Fruit fly (Drosophila melanogaster): ENCODE data around the gene CG2772.

CG2772 gene

dm6 chr2L:3437068-3437467 lies 8.7 kb upstream of the CG2772 start (continued):
- TF ChIP-seq Blimp-1 (GFP tag; optimal IDR thresholded peaks at IDR 0.05), result peak; percentile 66
- TF ChIP-seq CG16779 (tag; optimal IDR thresholded peaks at IDR 0.05), result peak; percentile 34
- TF ChIP-seq Sox14 (GFP tag; optimal IDR thresholded peaks at IDR 0.05), result peak; percentile 93
- peak; percentile 79 for TF ChIP-seq CG3919 (GFP tag; optimal IDR thresholded peaks at IDR 0.05)
- no peak for TF ChIP-seq Sox15 (GFP tag; optimal IDR thresholded peaks at IDR 0.05)
- peak; percentile 78 for TF ChIP-seq fd59A (GFP tag; optimal IDR thresholded peaks at IDR 0.05)
- peak; percentile 83 for TF ChIP-seq CG10631 (GFP tag; optimal IDR thresholded peaks at IDR 0.05)
- TF ChIP-seq acj6 (GFP tag; optimal IDR thresholded peaks at IDR 0.05), result peak; percentile 76
- TF ChIP-seq lz (GFP tag; optimal IDR thresholded peaks at IDR 0.05), result peak; percentile 84
- TF ChIP-seq cyc (GFP tag; optimal IDR thresholded peaks at IDR 0.05), result peak; percentile 75
- TF ChIP-seq CG34406 (GFP tag; optimal IDR thresholded peaks at IDR 0.05), result peak; percentile 70
- TF ChIP-seq CG8119 (GFP tag; IDR thresholded peaks at IDR 0.05), result peak; percentile 93

dm6 chr2L:3438078-3438477 lies 7.7 kb upstream of the CG2772 start:
- TF ChIP-seq Eip75B (GFP tag; optimal IDR thresholded peaks at IDR 0.05), result no peak
- no peak for TF ChIP-seq CG8632 (GFP tag; optimal IDR thresholded peaks at IDR 0.05)
- no peak for TF ChIP-seq CG6792 (GFP tag; optimal IDR thresholded peaks at IDR 0.05)
- TF ChIP-seq CG1621 (tag; optimal IDR thresholded peaks at IDR 0.05), result no peak
- no peak for TF ChIP-seq achi (GFP tag; optimal IDR thresholded peaks at IDR 0.05)

dm6 chr2L:3439502-3439901 lies 6.3 kb upstream of the CG2772 start:
- no peak for TF ChIP-seq lz (GFP tag; optimal IDR thresholded peaks at IDR 0.05)
- peak; percentile 19 for TF ChIP-seq CG32006 (GFP tag; optimal IDR thresholded peaks at IDR 0.05)
- TF ChIP-seq spab (GFP tag; optimal IDR thresholded peaks at IDR 0.05), result no peak
- TF ChIP-seq Smox (GFP tag; optimal IDR thresholded peaks at IDR 0.05), result no peak
- TF ChIP-seq svp (GFP tag), result peak; percentile 28
- peak; percentile 13 for TF ChIP-seq Eip78C (GFP tag)
- peak; percentile 28; the same call in 1 of the 2 replicates for TF ChIP-seq CG15336 (GFP tag; IDR thresholded peaks at IDR 0.05)

- TF ChIP-seq Lpt (GFP tag; optimal IDR thresholded peaks at IDR 0.05) (peak; percentile 27), CG6792 (GFP tag; optimal IDR thresholded peaks at IDR 0.05) (peak; percentile 65), CG6854 (GFP tag; optimal IDR thresholded peaks at IDR 0.05) (no peak), Hr4 (GFP tag; optimal IDR thresholded peaks at IDR 0.05) (peak; percentile 86), Sox102F (GFP tag; optimal IDR thresholded peaks at IDR 0.05) (peak; percentile 57), cyc (GFP tag; optimal IDR thresholded peaks at IDR 0.05) (no peak), Ets96B (tag; optimal IDR thresholded peaks at IDR 0.05) (peak; percentile 11), Eip93F (GFP tag; optimal IDR thresholded peaks at IDR 0.05) (no peak), CG31627 (GFP tag; optimal IDR thresholded peaks at IDR 0.05) (peak; percentile 41), CG6276 (GFP tag; optimal IDR thresholded peaks at IDR 0.05) (peak; percentile 84), salr (GFP tag; optimal IDR thresholded peaks at IDR 0.05) (peak in 1 of 2 experiments; percentile 49), lz (GFP tag; optimal IDR thresholded peaks at IDR 0.05) (peak; percentile 10), CG3032 (tag; optimal IDR thresholded peaks at IDR 0.05) (peak; percentile 53), CG1621 (tag; optimal IDR thresholded peaks at IDR 0.05) (peak; percentile 7), CG10669 (GFP tag; optimal IDR thresholded peaks at IDR 0.05) (peak; percentile 49), svp (GFP tag) (peak; percentile 45), CG32006 (GFP tag; optimal IDR thresholded peaks at IDR 0.05) (peak; percentile 70), vri (GFP tag; optimal IDR thresholded peaks at IDR 0.05) (peak; percentile 23), CG34406 (GFP tag; optimal IDR thresholded peaks at IDR 0.05) (no peak), fd85E (GFP tag; optimal IDR thresholded peaks at IDR 0.05) (no peak), Sox14 (GFP tag; optimal IDR thresholded peaks at IDR 0.05) (peak; percentile 74), CG11902 (GFP tag; optimal IDR thresholded peaks at IDR 0.05) (no peak), CG15336 (GFP tag; IDR thresholded peaks at IDR 0.05) (peak; percentile 83), CG8119 (GFP tag; IDR thresholded peaks at IDR 0.05) (peak; percentile 90), CG8319 (GFP tag; optimal IDR thresholded peaks at IDR 0.05) (peak; percentile 58), Smox (GFP tag; optimal IDR thresholded peaks at IDR 0.05) (no peak), Ets21C (GFP tag; optimal IDR thresholded peaks at IDR 0.05) (peak; percentile 30), fd59A (GFP tag; optimal IDR thresholded peaks at IDR 0.05) (peak; percentile 53), fkh (GFP tag; optimal IDR thresholded peaks at IDR 0.05) (no peak), Eip75B (GFP tag; optimal IDR thresholded peaks at IDR 0.05) (no peak), topi (GFP tag; optimal IDR thresholded peaks at IDR 0.05) (no peak), Gug (GFP tag; IDR thresholded peaks at IDR 0.05) (peak; percentile 88), CG8632 (GFP tag; optimal IDR thresholded peaks at IDR 0.05) (no peak), dsx (GFP tag; optimal IDR thresholded peaks at IDR 0.05; ENCODE audit: poor library complexity, severe bottlenecking) (no peak), CG10631 (GFP tag; optimal IDR thresholded peaks at IDR 0.05) (peak; percentile 59), Met (GFP tag; optimal IDR thresholded peaks at IDR 0.05) (no peak), Sox15 (GFP tag; optimal IDR thresholded peaks at IDR 0.05) (no peak)
These were observed 5.5 kb upstream of the CG2772 start for dm6 chr2L:3440322-3440721.
